Worm (Caenorhabditis elegans) whole organism, L2 larva: ENCODE results near the gene T28D6.7.

ENCODE experiments used
- aly-2 ChIP-seq: fragments of 150-350 bp; optimal IDR thresholded peaks from 2 replicates; lab custom pipeline; 2014; ENCODE audit warnings: missing biosample characterization, missing genetic modification characterization
- mab-5 ChIP-seq: fragments of 150-350 bp; optimal IDR thresholded peaks from 2 replicates; lab custom pipeline; 2014; ENCODE audit warnings: missing biosample characterization, missing genetic modification characterization

- TF ChIP-seq mab-5: no peak
- no peak for TF ChIP-seq aly-2 (tag; lab: Kevin White, UChicago)
Observed at ce11 chrIII:11391601-11392520, 45.6 kb upstream of the T28D6.7 start.
